Fruit fly (Drosophila melanogaster) whole organism, prepupa: Measurements from ENCODE around the gene lush.

ENCODE experiments used
- CG10631 ChIP-seq: fragments of 200-800 bp; sonication (Bioruptor generic); optimal IDR thresholded peaks from 2 replicates; lab custom pipeline; 2016; ENCODE audit warnings: missing biosample characterization, missing genetic modification characterization
- CG10669 ChIP-seq: fragments of 200-800 bp; sonication (Bioruptor generic); optimal IDR thresholded peaks from 3 replicates; lab custom pipeline; 2018; ENCODE audit warnings: missing biosample characterization, mild to moderate bottlenecking, missing genetic modification characterization, moderate library complexity
- CG11294 ChIP-seq: fragments of 200-800 bp; sonication (Bioruptor generic); IDR thresholded peaks from 2 replicates; pipeline ENCODE4 v1.3.6; 2022; ENCODE audit warnings: missing biosample characterization, missing genetic modification characterization
- CG11762 ChIP-seq: fragments of 200-800 bp; sonication (Bioruptor generic); optimal IDR thresholded peaks from 3 replicates; lab custom pipeline; 2016; ENCODE audit warnings: missing biosample characterization, missing genetic modification characterization; ENCODE audit not compliant: insufficient read depth
- CG11902 ChIP-seq: fragments of 200-800 bp; sonication (Bioruptor generic); optimal IDR thresholded peaks from 3 replicates; lab custom pipeline; 2016; ENCODE audit warnings: missing biosample characterization, missing genetic modification characterization
- CG15336 ChIP-seq: fragments of 200-800 bp; sonication (Bioruptor generic); IDR thresholded peaks from 2 replicates; pipeline ENCODE4 v1.3.6; 2022; ENCODE audit warnings: missing biosample characterization, missing genetic modification characterization
- CG32006 ChIP-seq: fragments of 200-800 bp; sonication (Bioruptor generic); optimal IDR thresholded peaks from 3 replicates; lab custom pipeline; 2017; ENCODE audit warnings: missing biosample characterization, mild to moderate bottlenecking, missing genetic modification characterization
- CG34406 ChIP-seq: fragments of 200-800 bp; sonication (Bioruptor generic); optimal IDR thresholded peaks from 3 replicates; lab custom pipeline; 2016; ENCODE audit warnings: missing biosample characterization, missing genetic modification characterization
- CG3919 ChIP-seq: fragments of 200-800 bp; sonication (Bioruptor generic); optimal IDR thresholded peaks from 3 replicates; lab custom pipeline; 2016; ENCODE audit warnings: missing biosample characterization, missing genetic modification characterization
- CG4318 ChIP-seq: fragments of 200-800 bp; sonication (Bioruptor generic); optimal IDR thresholded peaks from 3 replicates; lab custom pipeline; 2017; ENCODE audit warnings: missing biosample characterization, mild to moderate bottlenecking, missing genetic modification characterization
- CG6163 ChIP-seq: fragments of 200-800 bp; sonication (Bioruptor generic); IDR thresholded peaks from 3 replicates; pipeline ENCODE4 v1.3.6; 2022; ENCODE audit warnings: missing biosample characterization, missing genetic modification characterization
- CG6792 ChIP-seq: fragments of 200-800 bp; sonication (Bioruptor generic); optimal IDR thresholded peaks from 3 replicates; lab custom pipeline; 2016; ENCODE audit warnings: missing biosample characterization, missing genetic modification characterization
- CG6854 ChIP-seq: fragments of 200-800 bp; sonication (Bioruptor generic); optimal IDR thresholded peaks from 2 replicates; lab custom pipeline; 2017; ENCODE audit warnings: missing biosample characterization, mild to moderate bottlenecking, missing genetic modification characterization
- CG7368 ChIP-seq: fragments of 200-800 bp; sonication (Bioruptor generic); optimal IDR thresholded peaks from 3 replicates; lab custom pipeline; 2016; ENCODE audit warnings: missing biosample characterization, missing genetic modification characterization
- CG8119 ChIP-seq: fragments of 200-800 bp; sonication (Bioruptor generic); IDR thresholded peaks from 3 replicates; pipeline ENCODE4 v1.3.6; 2022; ENCODE audit warnings: missing biosample characterization, missing genetic modification characterization
- CG8632 ChIP-seq: fragments of 200-800 bp; sonication (Bioruptor generic); optimal IDR thresholded peaks from 3 replicates; lab custom pipeline; 2016; ENCODE audit warnings: missing biosample characterization, missing genetic modification characterization
- CG9139 ChIP-seq: fragments of 200-800 bp; sonication (Bioruptor generic); optimal IDR thresholded peaks from 3 replicates; lab custom pipeline; 2017; ENCODE audit warnings: missing biosample characterization, mild to moderate bottlenecking, missing genetic modification characterization
- Eip75B ChIP-seq: fragments of 200-800 bp; sonication (Bioruptor generic); optimal IDR thresholded peaks from 3 replicates; lab custom pipeline; 2016; ENCODE audit warnings: missing biosample characterization, missing genetic modification characterization
- Eip78C ChIP-seq: fragments of 200-800 bp; sonication (Bioruptor generic); peaks from one replicate; lab custom pipeline; 2016; ENCODE audit warnings: missing biosample characterization, missing genetic modification characterization
- Ets96B ChIP-seq: fragments of 200-800 bp; optimal IDR thresholded peaks from 2 replicates; lab custom pipeline; 2019; ENCODE audit warnings: missing biosample characterization, mild to moderate bottlenecking, missing genetic modification characterization, moderate library complexity
- Gug ChIP-seq: fragments of 200-800 bp; sonication (Bioruptor generic); IDR thresholded peaks from 2 replicates; pipeline ENCODE4 v1.3.6; 2022; ENCODE audit warnings: missing biosample characterization, missing genetic modification characterization
- Hr38 ChIP-seq: sonication (Bioruptor generic); optimal IDR thresholded peaks from 2 replicates; lab custom pipeline; 2016; ENCODE audit warnings: missing biosample characterization, missing genetic modification characterization
- Hr39 ChIP-seq: fragments of 200-800 bp; sonication (Bioruptor generic); optimal IDR thresholded peaks from 2 replicates; lab custom pipeline; 2016; ENCODE audit warnings: missing biosample characterization, missing genetic modification characterization
- Met ChIP-seq: fragments of 200-800 bp; sonication (Bioruptor generic); optimal IDR thresholded peaks from 3 replicates; lab custom pipeline; 2016; ENCODE audit warnings: missing biosample characterization, missing genetic modification characterization
- OdsH ChIP-seq: fragments of 200-800 bp; sonication (Bioruptor generic); optimal IDR thresholded peaks from 3 replicates; lab custom pipeline; 2016; ENCODE audit warnings: missing biosample characterization, missing genetic modification characterization
- Smox ChIP-seq: fragments of 200-800 bp; sonication (Bioruptor generic); optimal IDR thresholded peaks from 3 replicates; lab custom pipeline; 2016; ENCODE audit warnings: missing biosample characterization, missing genetic modification characterization
- Sox102F ChIP-seq: fragments of 200-800 bp; sonication (Bioruptor generic); optimal IDR thresholded peaks from 2 replicates; lab custom pipeline; 2016; ENCODE audit warnings: missing biosample characterization, mild to moderate bottlenecking, missing genetic modification characterization
- Sox14 ChIP-seq: fragments of 200-800 bp; sonication (Bioruptor generic); optimal IDR thresholded peaks from 3 replicates; lab custom pipeline; 2016; ENCODE audit warnings: missing biosample characterization, missing genetic modification characterization
- Sox15 ChIP-seq: fragments of 200-800 bp; sonication (Bioruptor generic); optimal IDR thresholded peaks from 3 replicates; lab custom pipeline; 2016; ENCODE audit warnings: missing biosample characterization, missing genetic modification characterization
- achi ChIP-seq: fragments of 200-800 bp; sonication (Bioruptor generic); optimal IDR thresholded peaks from 3 replicates; lab custom pipeline; 2016; ENCODE audit warnings: missing biosample characterization, missing genetic modification characterization
- acj6 ChIP-seq: fragments of 200-800 bp; sonication (Bioruptor generic); optimal IDR thresholded peaks from 3 replicates; lab custom pipeline; 2016; ENCODE audit warnings: missing biosample characterization, missing genetic modification characterization
- cyc ChIP-seq: fragments of 200-800 bp; sonication (Bioruptor generic); optimal IDR thresholded peaks from 3 replicates; lab custom pipeline; 2016; ENCODE audit warnings: missing biosample characterization, missing genetic modification characterization
- dac ChIP-seq: fragments of 200-800 bp; sonication (Bioruptor generic); optimal IDR thresholded peaks from 2 replicates; lab custom pipeline; 2017; ENCODE audit warnings: missing biosample characterization, mild to moderate bottlenecking, missing genetic modification characterization
- dsx ChIP-seq: fragments of 200-800 bp; optimal IDR thresholded peaks from 3 replicates; lab custom pipeline; 2019; ENCODE audit warnings: missing biosample characterization, mild to moderate bottlenecking, missing genetic modification characterization, moderate library complexity; ENCODE audit not compliant: poor library complexity, severe bottlenecking
- esn ChIP-seq: fragments of 200-800 bp; sonication (Bioruptor generic); optimal IDR thresholded peaks from 2 replicates; lab custom pipeline; 2016; ENCODE audit warnings: missing biosample characterization, mild to moderate bottlenecking, missing genetic modification characterization, moderate library complexity
- fd59A ChIP-seq: fragments of 200-800 bp; sonication (Bioruptor generic); optimal IDR thresholded peaks from 2 replicates; lab custom pipeline; 2017; ENCODE audit warnings: missing biosample characterization, mild to moderate bottlenecking, missing genetic modification characterization, missing genetic modification reagents
- fd85E ChIP-seq: fragments of 200-800 bp; sonication (Bioruptor generic); optimal IDR thresholded peaks from 3 replicates; lab custom pipeline; 2016; ENCODE audit warnings: missing biosample characterization, missing genetic modification characterization
- fkh ChIP-seq: fragments of 200-800 bp; sonication (Bioruptor generic); optimal IDR thresholded peaks from 3 replicates; lab custom pipeline; 2017; ENCODE audit warnings: missing biosample characterization, mild to moderate bottlenecking, missing genetic modification characterization, moderate library complexity
- lz ChIP-seq: fragments of 200-800 bp; sonication (Bioruptor generic); optimal IDR thresholded peaks from 3 replicates; lab custom pipeline; 2016; ENCODE audit warnings: missing biosample characterization, missing genetic modification characterization
- pdm3 ChIP-seq: fragments of 200-800 bp; sonication (Bioruptor generic); optimal IDR thresholded peaks from 3 replicates; lab custom pipeline; 2016; ENCODE audit warnings: missing biosample characterization, missing genetic modification characterization
- salr ChIP-seq, 2 experiments: fragments of 200-800 bp; sonication (Bioruptor generic); optimal IDR thresholded peaks; 3 replicates each; lab custom pipeline; 2016 to 2018; ENCODE audit warnings: missing biosample characterization in 2 of 2, missing genetic modification characterization in 2 of 2, mild to moderate bottlenecking in 1 of 2
- spab ChIP-seq: fragments of 200-800 bp; sonication (Bioruptor generic); optimal IDR thresholded peaks from 2 replicates; lab custom pipeline; 2017; ENCODE audit warnings: missing biosample characterization, mild to moderate bottlenecking, missing genetic modification characterization, missing genetic modification reagents
- ss ChIP-seq, 2 experiments: fragments of 200-800 bp; sonication (Bioruptor generic); optimal IDR thresholded peaks; 2 replicates in 1 of 2; 3 replicates in 1 of 2; lab custom pipeline; 2017 to 2018; ENCODE audit warnings: mild to moderate bottlenecking in 2 of 2, missing biosample characterization in 2 of 2, missing genetic modification characterization in 2 of 2, moderate library complexity in 1 of 2
- svp ChIP-seq: fragments of 200-800 bp; sonication (Bioruptor generic); peaks from one replicate; lab custom pipeline; 2016; ENCODE audit warnings: missing biosample characterization, missing genetic modification characterization
- topi ChIP-seq: fragments of 200-800 bp; sonication (Bioruptor generic); optimal IDR thresholded peaks from 3 replicates; lab custom pipeline; 2016; ENCODE audit warnings: missing biosample characterization, missing genetic modification characterization
- vri ChIP-seq: fragments of 200-800 bp; sonication (Bioruptor generic); optimal IDR thresholded peaks from 3 replicates; lab custom pipeline; 2016; ENCODE audit warnings: missing biosample characterization, mild to moderate bottlenecking, missing genetic modification characterization

Gene lush

dm6 chr3L:19561745-19562144 lies 44.1 kb downstream of the lush start (continued):
- TF ChIP-seq CG11762 (GFP tag; lab: Kevin White, UChicago) (peak; percentile 84), CG8119 (GFP tag; lab: Robert Waterston, UW) (peak; percentile 95), spab (peak; percentile 32), dac (GFP tag; lab: Kevin White, UChicago) (peak; percentile 16), fd85E (GFP tag; lab: Kevin White, UChicago) (peak; percentile 55), Sox15 (GFP tag; lab: Kevin White, UChicago) (peak; percentile 62), CG15336 (GFP tag; lab: Robert Waterston, UW) (peak; percentile 93), Eip75B (GFP tag; lab: Kevin White, UChicago) (peak; percentile 87), CG6163 (peak; percentile 71), CG6792 (GFP tag; lab: Kevin White, UChicago) (peak; percentile 86), topi (GFP tag; lab: Kevin White, UChicago) (peak; percentile 81), Hr39 (GFP tag; lab: Kevin White, UChicago) (peak; percentile 67), Met (GFP tag; lab: Kevin White, UChicago) (peak; percentile 84), Sox14 (GFP tag; lab: Kevin White, UChicago) (peak; percentile 64), CG4318 (peak; percentile 80), acj6 (GFP tag; lab: Kevin White, UChicago) (peak; percentile 84), Ets96B (tag; lab: Kevin White, UChicago) (peak; percentile 74), CG11902 (peak; percentile 30), svp (GFP tag; lab: Kevin White, UChicago) (peak; percentile 93), Sox102F (peak; percentile 74), CG8632 (GFP tag; lab: Kevin White, UChicago) (peak; percentile 87)

- TF ChIP-seq topi (GFP tag; lab: Kevin White, UChicago) (peak; percentile 99), Sox15 (GFP tag; lab: Kevin White, UChicago) (peak; percentile 94), CG11902 (peak; percentile 97), fd59A (peak; percentile 99), Sox14 (GFP tag; lab: Kevin White, UChicago) (peak; percentile 98), CG4318 (peak; percentile 96), CG3919 (peak; percentile 99), CG6792 (GFP tag; lab: Kevin White, UChicago) (peak; percentile 98), CG11294 (GFP tag; lab: Robert Waterston, UW) (peak; percentile 94), CG9139 (GFP tag; lab: Kevin White, UChicago) (peak; percentile 98), Met (GFP tag; lab: Kevin White, UChicago) (peak; percentile 99), CG10669 (GFP tag; lab: Kevin White, UChicago) (peak; percentile 98), pdm3 (GFP tag; lab: Kevin White, UChicago) (peak; percentile 98), vri (GFP tag; lab: Kevin White, UChicago) (peak; percentile 97), lz (GFP tag; lab: Kevin White, UChicago) (peak; percentile 98), Hr39 (GFP tag; lab: Kevin White, UChicago) (peak; percentile 98), Sox102F (peak; percentile 99), CG11762 (GFP tag; lab: Kevin White, UChicago) (peak; percentile 97), CG15336 (GFP tag; lab: Robert Waterston, UW) (peak; percentile 99), Gug (GFP tag; lab: Robert Waterston, UW) (peak; percentile 97), Eip78C (GFP tag; lab: Kevin White, UChicago) (peak; percentile 100), CG6854 (peak; percentile 98), fkh (GFP tag; lab: Kevin White, UChicago) (peak; percentile 79), esn (GFP tag; lab: Kevin White, UChicago) (peak; percentile 99), CG7368 (GFP tag; lab: Kevin White, UChicago) (peak; percentile 97), achi (GFP tag; lab: Kevin White, UChicago) (peak; percentile 98), CG10631 (GFP tag; lab: Kevin White, UChicago) (peak; percentile 99), Ets96B (tag; lab: Kevin White, UChicago) (peak; percentile 98), OdsH (GFP tag; lab: Kevin White, UChicago) (peak; percentile 98), svp (GFP tag; lab: Kevin White, UChicago) (peak; percentile 99), CG34406 (GFP tag; lab: Kevin White, UChicago) (peak; percentile 98), salr (GFP tag; optimal IDR thresholded peaks at IDR 0.05; lab: Kevin White, UChicago) (peak; percentile 93 to 97), dsx (GFP tag; lab: Kevin White, UChicago) (peak; percentile 98), cyc (GFP tag; lab: Kevin White, UChicago) (peak; percentile 98), ss (GFP tag; optimal IDR thresholded peaks at IDR 0.05; lab: Kevin White, UChicago) (peak; percentile 99), Smox (GFP tag; lab: Kevin White, UChicago) (peak; percentile 98), CG8119 (GFP tag; lab: Robert Waterston, UW) (peak; percentile 99), CG32006 (GFP tag; lab: Kevin White, UChicago) (peak; percentile 98), acj6 (GFP tag; lab: Kevin White, UChicago) (peak; percentile 99), CG6163 (peak; percentile 99), Hr38 (GFP tag; lab: Kevin White, UChicago) (peak; percentile 43)
Measured at dm6 chr3L:19560695-19561246, 45.1 kb downstream of the lush start.
